Fruit fly (Drosophila melanogaster) whole organism, embryonic: Measurements from ENCODE around the gene eIF4E5.

Experiments
- ATbp ChIP-seq: fragments of 200-800 bp; sonication (Bioruptor generic); optimal IDR thresholded peaks from 2 replicates; lab custom pipeline; 2017; ENCODE audit warnings: missing biosample characterization, mild to moderate bottlenecking, missing genetic modification characterization, missing genetic modification reagents
- CG10147 ChIP-seq: fragments of 200-800 bp; sonication (Bioruptor generic); optimal IDR thresholded peaks from 2 replicates; lab custom pipeline; 2019; ENCODE audit warnings: missing biosample characterization, mild to moderate bottlenecking, missing genetic modification characterization, moderate library complexity
- CG10462 ChIP-seq: fragments of 200-800 bp; sonication (Bioruptor generic); optimal IDR thresholded peaks from 2 replicates; lab custom pipeline; 2016; ENCODE audit warnings: missing biosample characterization, missing genetic modification characterization
- CG10543 ChIP-seq: fragments of 200-800 bp; sonication (Bioruptor generic); optimal IDR thresholded peaks from 3 replicates; lab custom pipeline; 2017; ENCODE audit warnings: missing biosample characterization, mild to moderate bottlenecking, missing genetic modification characterization, moderate library complexity
- CG11695 ChIP-seq: fragments of 200-800 bp; sonication (Bioruptor generic); IDR thresholded peaks from 3 replicates; pipeline ENCODE4 v1.3.6; 2022; ENCODE audit warnings: missing biosample characterization, missing genetic modification characterization
- CG11723 ChIP-seq: fragments of 200-800 bp; sonication (Bioruptor generic); optimal IDR thresholded peaks from 2 replicates; lab custom pipeline; 2017; ENCODE audit warnings: missing biosample characterization, mild to moderate bottlenecking, missing genetic modification characterization
- CG12299 ChIP-seq: fragments of 200-800 bp; sonication (Bioruptor generic); optimal IDR thresholded peaks from 2 replicates; lab custom pipeline; 2018; ENCODE audit warnings: missing biosample characterization, mild to moderate bottlenecking, missing genetic modification characterization
- CG1233 ChIP-seq: fragments of 200-800 bp; sonication (Bioruptor generic); optimal IDR thresholded peaks from 4 replicates; lab custom pipeline; 2018; ENCODE audit warnings: missing biosample characterization, mild to moderate bottlenecking, missing genetic modification characterization
- CG13775 ChIP-seq: fragments of 200-800 bp; sonication (Bioruptor generic); optimal IDR thresholded peaks from 3 replicates; lab custom pipeline; 2017; ENCODE audit warnings: missing biosample characterization, mild to moderate bottlenecking, missing genetic modification characterization
- CG15696 ChIP-seq: fragments of 200-800 bp; sonication (Bioruptor generic); optimal IDR thresholded peaks from 2 replicates; lab custom pipeline; 2019; ENCODE audit warnings: missing biosample characterization, mild to moderate bottlenecking, missing genetic modification characterization, moderate library complexity
- CG1602 ChIP-seq: fragments of 200-800 bp; sonication (Bioruptor generic); optimal IDR thresholded peaks from 3 replicates; lab custom pipeline; 2016; ENCODE audit warnings: missing biosample characterization, missing genetic modification characterization
- CG1647 ChIP-seq: fragments of 200-800 bp; sonication (Bioruptor generic); optimal IDR thresholded peaks from 3 replicates; lab custom pipeline; 2016; ENCODE audit warnings: missing biosample characterization, missing genetic modification characterization
- CG17359 ChIP-seq: fragments of 200-800 bp; sonication (Bioruptor generic); optimal IDR thresholded peaks from 3 replicates; lab custom pipeline; 2018; ENCODE audit warnings: missing biosample characterization, mild to moderate bottlenecking, missing genetic modification characterization, moderate library complexity
- CG17385 ChIP-seq: fragments of 200-800 bp; sonication (Bioruptor generic); optimal IDR thresholded peaks from 3 replicates; lab custom pipeline; 2018; ENCODE audit warnings: missing biosample characterization, mild to moderate bottlenecking, missing genetic modification characterization
- CG2678 ChIP-seq: fragments of 200-800 bp; sonication (Bioruptor generic); optimal IDR thresholded peaks from 3 replicates; lab custom pipeline; 2019; ENCODE audit warnings: missing biosample characterization, mild to moderate bottlenecking, missing genetic modification characterization, moderate library complexity
- CG30431 ChIP-seq: fragments of 200-800 bp; sonication (Bioruptor generic); optimal IDR thresholded peaks from 2 replicates; lab custom pipeline; 2017; ENCODE audit warnings: missing biosample characterization, missing genetic modification characterization
- CG32532 ChIP-seq: fragments of 200-800 bp; sonication (Bioruptor generic); IDR thresholded peaks from 2 replicates; pipeline ENCODE4 v1.3.6; 2022; ENCODE audit warnings: missing biosample characterization, missing genetic modification characterization
- CG33557 ChIP-seq: fragments of 200-800 bp; sonication (Bioruptor generic); optimal IDR thresholded peaks from 2 replicates; lab custom pipeline; 2019; ENCODE audit warnings: missing biosample characterization, mild to moderate bottlenecking, missing genetic modification characterization, moderate library complexity
- CG4617 ChIP-seq: fragments of 200-800 bp; sonication (Bioruptor generic); optimal IDR thresholded peaks from 3 replicates; lab custom pipeline; 2016; ENCODE audit warnings: missing biosample characterization, missing genetic modification characterization, borderline replicate concordance
- CG6765 ChIP-seq: fragments of 200-800 bp; sonication (Bioruptor generic); optimal IDR thresholded peaks from 3 replicates; lab custom pipeline; 2017; ENCODE audit warnings: missing biosample characterization, mild to moderate bottlenecking, missing genetic modification characterization
- CG9932 ChIP-seq: fragments of 200-800 bp; sonication (Bioruptor generic); IDR thresholded peaks from 2 replicates; pipeline ENCODE4 v1.3.6; 2022; ENCODE audit warnings: missing biosample characterization, missing genetic modification characterization
- CHES-1-like ChIP-seq: fragments of 200-800 bp; sonication (Bioruptor generic); optimal IDR thresholded peaks from 2 replicates; lab custom pipeline; 2016; ENCODE audit warnings: missing biosample characterization, missing genetic modification characterization
- Chrac-16 ChIP-seq: fragments of 200-800 bp; sonication (Bioruptor generic); optimal IDR thresholded peaks from 3 replicates; lab custom pipeline; 2016; ENCODE audit warnings: missing biosample characterization, missing genetic modification characterization
- Dbx ChIP-seq: fragments of 200-800 bp; sonication (Bioruptor generic); IDR thresholded peaks from 3 replicates; pipeline ENCODE4 v1.3.6; 2022; ENCODE audit warnings: missing biosample characterization, missing genetic modification characterization
- Eip74EF ChIP-seq, 2 experiments: fragments of 200-800 bp in 1 of 2; fragments of >200 bp in 1 of 2; sonication (Bioruptor generic) in 1 of 2; optimal IDR thresholded peaks; 2 replicates each; lab custom pipeline; 2017 to 2019; ENCODE audit warnings: missing biosample characterization in 2 of 2, missing genetic modification characterization in 2 of 2, mild to moderate bottlenecking in 1 of 2, moderate library complexity in 1 of 2
- Fer3 ChIP-seq: fragments of 200-800 bp; sonication (Bioruptor generic); optimal IDR thresholded peaks from 2 replicates; lab custom pipeline; 2018; ENCODE audit warnings: missing biosample characterization, mild to moderate bottlenecking, missing genetic modification characterization, moderate library complexity
- Hr3 ChIP-seq: fragments of 200-800 bp; sonication (Bioruptor generic); optimal IDR thresholded peaks from 3 replicates; lab custom pipeline; 2016; ENCODE audit warnings: missing biosample characterization, missing genetic modification characterization
- Hr51 ChIP-seq, 2 experiments: fragments of 200-800 bp; sonication (Bioruptor generic); optimal IDR thresholded peaks; 2 replicates in 1 of 2; 3 replicates in 1 of 2; lab custom pipeline; 2016 to 2018; ENCODE audit warnings: missing biosample characterization in 2 of 2, missing genetic modification characterization in 2 of 2, mild to moderate bottlenecking in 1 of 2, moderate library complexity in 1 of 2
- MTF-1 ChIP-seq: fragments of 200-800 bp; sonication (Bioruptor generic); optimal IDR thresholded peaks from 2 replicates; lab custom pipeline; 2018; ENCODE audit warnings: missing biosample characterization, mild to moderate bottlenecking, missing genetic modification characterization, borderline replicate concordance
- Mad ChIP-seq: fragments of 200-800 bp; sonication (Bioruptor generic); optimal IDR thresholded peaks from 2 replicates; lab custom pipeline; 2016; ENCODE audit warnings: missing biosample characterization, missing genetic modification characterization
- Six4 ChIP-seq: fragments of 200-800 bp; sonication (Bioruptor generic); optimal IDR thresholded peaks from 2 replicates; lab custom pipeline; 2016; ENCODE audit warnings: missing biosample characterization, missing genetic modification characterization
- Stat92E ChIP-seq, 3 experiments: fragments of >200 bp in 2 of 3; fragments of 200-800 bp in 1 of 3; sonication (Bioruptor generic) in 1 of 3; optimal IDR thresholded peaks; 2 replicates each; lab custom pipeline; 2017 to 2019; ENCODE audit warnings: missing biosample characterization in 3 of 3, missing genetic modification characterization in 3 of 3, mild to moderate bottlenecking in 1 of 3, moderate library complexity in 1 of 3
- Vsx1 ChIP-seq: fragments of 200-800 bp; sonication (Bioruptor generic); optimal IDR thresholded peaks from 2 replicates; lab custom pipeline; 2017; ENCODE audit warnings: missing biosample characterization, mild to moderate bottlenecking, missing genetic modification characterization, missing genetic modification reagents
- ase ChIP-seq: fragments of 200-800 bp; sonication (Bioruptor generic); IDR thresholded peaks from 3 replicates; pipeline ENCODE4 v1.3.6; 2022; ENCODE audit warnings: missing biosample characterization, missing genetic modification characterization
- bsh ChIP-seq, 2 experiments: fragments of 200-800 bp; sonication (Bioruptor generic); optimal IDR thresholded peaks; 2 replicates each; lab custom pipeline; 2017 to 2018; ENCODE audit warnings: mild to moderate bottlenecking in 2 of 2, missing biosample characterization in 2 of 2, missing genetic modification characterization in 2 of 2, moderate library complexity in 1 of 2
- dpn ChIP-seq, 2 experiments: fragments of 200-800 bp; sonication (Bioruptor generic); optimal IDR thresholded peaks; 3 replicates each; lab custom pipeline; 2016; ENCODE audit warnings: missing biosample characterization in 2 of 2, missing genetic modification characterization in 2 of 2
- fd102C ChIP-seq: fragments of 200-800 bp; sonication (Bioruptor generic); optimal IDR thresholded peaks from 2 replicates; lab custom pipeline; 2018; ENCODE audit warnings: missing biosample characterization, mild to moderate bottlenecking, missing genetic modification characterization, moderate library complexity
- gce ChIP-seq: fragments of 200-800 bp; sonication (Bioruptor generic); IDR thresholded peaks from 3 replicates; pipeline ENCODE4 v1.3.6; 2022; ENCODE audit warnings: missing biosample characterization, missing genetic modification characterization
- gro ChIP-seq: fragments of 200-800 bp; sonication (Bioruptor generic); optimal IDR thresholded peaks from 2 replicates; lab custom pipeline; 2016; ENCODE audit warnings: missing biosample characterization, missing genetic modification characterization
- ham ChIP-seq: fragments of 200-800 bp; sonication (Bioruptor generic); IDR thresholded peaks from 2 replicates; pipeline ENCODE4 v1.3.6; 2022; ENCODE audit warnings: missing biosample characterization, missing genetic modification characterization
- mirr ChIP-seq: fragments of 200-800 bp; sonication (Bioruptor generic); optimal IDR thresholded peaks from 3 replicates; lab custom pipeline; 2018; ENCODE audit warnings: missing biosample characterization, mild to moderate bottlenecking, missing genetic modification characterization
- ro ChIP-seq: fragments of 200-800 bp; sonication (Bioruptor generic); IDR thresholded peaks from 2 replicates; pipeline ENCODE4 v1.3.6; 2022; ENCODE audit warnings: missing biosample characterization, missing genetic modification characterization
- sqz ChIP-seq: fragments of 200-800 bp; sonication (Bioruptor generic); optimal IDR thresholded peaks from 3 replicates; lab custom pipeline; 2018; ENCODE audit warnings: missing biosample characterization, mild to moderate bottlenecking, missing genetic modification characterization
- sr ChIP-seq: fragments of 200-800 bp; sonication (Bioruptor generic); IDR thresholded peaks from 3 replicates; pipeline ENCODE4 v1.3.6; 2022; ENCODE audit warnings: missing biosample characterization, missing genetic modification characterization
- unpg ChIP-seq: fragments of 200-800 bp; sonication (Bioruptor generic); optimal IDR thresholded peaks from 3 replicates; lab custom pipeline; 2018; ENCODE audit warnings: missing biosample characterization, mild to moderate bottlenecking, missing genetic modification characterization, moderate library complexity
- wdn ChIP-seq: fragments of 200-800 bp; sonication (Bioruptor generic); IDR thresholded peaks from 2 replicates; pipeline ENCODE4 v1.3.6; 2022; ENCODE audit warnings: missing biosample characterization, missing genetic modification characterization
- zen ChIP-seq: fragments of 200-800 bp; sonication (Bioruptor generic); optimal IDR thresholded peaks from 3 replicates; lab custom pipeline; 2018; ENCODE audit warnings: missing biosample characterization, mild to moderate bottlenecking, missing genetic modification characterization, moderate library complexity

eIF4E5 gene

dm6 chr3L:7855778-7856625, 38.7 kb upstream of the eIF4E5 start (continued):
- peak; percentile 93 for TF ChIP-seq CG2678 (tag; lab: Kevin White, UChicago)
- TF ChIP-seq mirr: peak; percentile 94
- TF ChIP-seq CG30431 (GFP tag; lab: Kevin White, UChicago): peak; percentile 59
- TF ChIP-seq gce (GFP tag; lab: Robert Waterston, UW): no peak
- peak; percentile 90 for TF ChIP-seq CG10147
- peak in 1 of 2 experiments; percentile 71 for TF ChIP-seq dpn (GFP tag; optimal IDR thresholded peaks at IDR 0.05; lab: Kevin White, UChicago)
- peak in 1 of 2 experiments; percentile 96 for TF ChIP-seq Hr51 (GFP tag; optimal IDR thresholded peaks at IDR 0.05; lab: Kevin White, UChicago)
- no peak for TF ChIP-seq Stat92E (GFP tag; optimal IDR thresholded peaks at IDR 0.05; lab: Kevin White, UChicago)
- TF ChIP-seq Mad (GFP tag; lab: Kevin White, UChicago): peak; percentile 29
- TF ChIP-seq bsh (GFP tag; optimal IDR thresholded peaks at IDR 0.05; lab: Kevin White, UChicago): peak in 1 of 2 experiments; percentile 81
- TF ChIP-seq ase (GFP tag; lab: Robert Waterston, UW): 0 out of 3 replicates have a peak, but pooled peaks have one; percentile 54
- TF ChIP-seq CG1647: no peak
- peak; percentile 77 for TF ChIP-seq Vsx1 (GFP tag; lab: Kevin White, UChicago)
- TF ChIP-seq CG11695 (GFP tag; lab: Robert Waterston, UW): peak; percentile 91
- peak; percentile 35 for TF ChIP-seq gro (GFP tag; lab: Kevin White, UChicago)
- 0 out of 2 replicates have a peak, but pooled peaks have one; percentile 15 for TF ChIP-seq ham (GFP tag; lab: Robert Waterston, UW)
- TF ChIP-seq Six4 (GFP tag; lab: Kevin White, UChicago): peak; percentile 54
- no peak for TF ChIP-seq CHES-1-like (GFP tag; lab: Kevin White, UChicago)
- peak; percentile 86 for TF ChIP-seq CG17385 (GFP tag; lab: Kevin White, UChicago)
- TF ChIP-seq wdn (GFP tag; lab: Robert Waterston, UW): peak; percentile 43; the same call in 1 of the 2 replicates
- TF ChIP-seq CG6765 (GFP tag; lab: Kevin White, UChicago): peak; percentile 86
- TF ChIP-seq CG17359: peak; percentile 87
- TF ChIP-seq CG12299 (tag; lab: Kevin White, UChicago): no peak
- no peak for TF ChIP-seq MTF-1 (GFP tag; lab: Kevin White, UChicago)
- TF ChIP-seq CG1602 (GFP tag; lab: Kevin White, UChicago): peak; percentile 71
- peak; percentile 90 for TF ChIP-seq CG13775
- TF ChIP-seq ro (GFP tag; lab: Robert Waterston, UW): peak; percentile 69; the same call in 1 of the 2 replicates
- TF ChIP-seq zen (tag; lab: Kevin White, UChicago): peak; percentile 50
- TF ChIP-seq CG15696 (tag; lab: Kevin White, UChicago): peak; percentile 13
- TF ChIP-seq CG11723: peak; percentile 26
- peak; percentile 81 for TF ChIP-seq Hr3 (GFP tag; lab: Kevin White, UChicago)
- TF ChIP-seq CG1233 (GFP tag; lab: Kevin White, UChicago): peak; percentile 46
- TF ChIP-seq CG33557 (GFP tag; lab: Kevin White, UChicago): peak; percentile 56
- peak; percentile 26 for TF ChIP-seq sqz
- peak; percentile 90 for TF ChIP-seq Fer3
- TF ChIP-seq CG10462 (GFP tag; lab: Kevin White, UChicago): peak; percentile 56
- peak in 1 of 2 experiments; percentile 79 for TF ChIP-seq Eip74EF (GFP tag; optimal IDR thresholded peaks at IDR 0.05; lab: Kevin White, UChicago)
- TF ChIP-seq ATbp (GFP tag; lab: Kevin White, UChicago): peak; percentile 24
- TF ChIP-seq fd102C (GFP tag; lab: Kevin White, UChicago): no peak
- TF ChIP-seq Chrac-16 (GFP tag; lab: Kevin White, UChicago): peak; percentile 81
- peak; percentile 55 for TF ChIP-seq CG10543 (GFP tag; lab: Kevin White, UChicago)
- peak; percentile 82 for TF ChIP-seq CG9932 (GFP tag; lab: Robert Waterston, UW)
- TF ChIP-seq Dbx (GFP tag; lab: Robert Waterston, UW): peak; percentile 86
- TF ChIP-seq unpg (GFP tag; lab: Kevin White, UChicago): peak; percentile 76
- peak; percentile 30 for TF ChIP-seq CG4617 (GFP tag; lab: Kevin White, UChicago)
- TF ChIP-seq CG32532 (GFP tag; lab: Robert Waterston, UW): peak; percentile 91
- TF ChIP-seq sr: no peak
